In genomic region chrX:14562286-14563086, ce11 we compare ENCODE assay signal across 6 worm cellular contexts.
A peak's percentile ranks its signal among the peaks of the same experiment; 100 is the strongest.
TF ChIP-seq lines count a peak whose summit lies in the region.

No protein-coding gene starts in this region.

TF ChIP-seq in whole organism, L1 larva, 84 proteins besides CTCF, POLR2A, EP300 and RAD21 (continues in another document):
- TF ChIP-seq elt-2 (tag; optimal IDR thresholded peaks at IDR 0.05; lab: Kevin White, UChicago): no peak
- no peak for TF ChIP-seq snpc-4 (tag; optimal IDR thresholded peaks at IDR 0.05; lab: Kevin White, UChicago)
- TF ChIP-seq fkh-4 (tag; optimal IDR thresholded peaks at IDR 0.05; lab: Kevin White, UChicago; ENCODE audit: borderline replicate concordance): no peak
- no peak for TF ChIP-seq mab-9 (GFP tag; IDR thresholded peaks at IDR 0.05; lab: Robert Waterston, UW)
- TF ChIP-seq nhr-47 (tag; optimal IDR thresholded peaks at IDR 0.05; lab: Kevin White, UChicago): peak; percentile 96
- TF ChIP-seq dpl-1 (GFP tag; optimal IDR thresholded peaks at IDR 0.05; lab: Kevin White, UChicago): peak in 1 of 3 experiments; percentile 4
- TF ChIP-seq ces-1 (GFP tag; optimal IDR thresholded peaks at IDR 0.05; lab: Kevin White, UChicago): no peak
- no peak for TF ChIP-seq tlp-1 (tag; optimal IDR thresholded peaks at IDR 0.05; lab: Kevin White, UChicago)
- peak; percentile 75 for TF ChIP-seq fkh-10 (GFP tag; optimal IDR thresholded peaks at IDR 0.05; lab: Kevin White, UChicago)
- peak; percentile 86 for TF ChIP-seq dsc-1 (tag; optimal IDR thresholded peaks at IDR 0.05; lab: Kevin White, UChicago)
- TF ChIP-seq grh-1 (GFP tag; IDR thresholded peaks at IDR 0.05; lab: Robert Waterston, UW): no peak
- no peak for TF ChIP-seq ceh-63 (GFP tag; optimal IDR thresholded peaks at IDR 0.05; lab: Kevin White, UChicago)
- TF ChIP-seq ama-1 (optimal IDR thresholded peaks at IDR 0.05; lab: Kevin White, UChicago): no peak
- TF ChIP-seq nhr-28 (tag; optimal IDR thresholded peaks at IDR 0.05; lab: Kevin White, UChicago): no peak
- TF ChIP-seq C34B4.2 (tag; optimal IDR thresholded peaks at IDR 0.05; lab: Kevin White, UChicago): no peak
- TF ChIP-seq aly-2 (tag; optimal IDR thresholded peaks at IDR 0.05; lab: Kevin White, UChicago): no peak

TF ChIP-seq in whole organism, L2 larva, 48 proteins besides CTCF, POLR2A, EP300 and RAD21 (continues in another document):
- TF ChIP-seq unc-55 (GFP tag; optimal IDR thresholded peaks at IDR 0.05; lab: Kevin White, UChicago) (peak; percentile 55), Y55F3AM.14 (GFP tag; optimal IDR thresholded peaks at IDR 0.05; lab: Kevin White, UChicago) (no peak), nhr-6 (tag; optimal IDR thresholded peaks at IDR 0.05; lab: Kevin White, UChicago) (peak; percentile 82), lin-11 (tag; optimal IDR thresholded peaks at IDR 0.05; lab: Kevin White, UChicago) (peak; percentile 2), lsy-2 (tag; optimal IDR thresholded peaks at IDR 0.05; lab: Kevin White, UChicago) (peak in 1 of 2 experiments; percentile 78), C34F6.9 (tag; optimal IDR thresholded peaks at IDR 0.05; lab: Kevin White, UChicago) (peak; percentile 58), dmd-4 (tag; optimal IDR thresholded peaks at IDR 0.05; lab: Kevin White, UChicago) (peak; percentile 69), ztf-4 (tag; optimal IDR thresholded peaks at IDR 0.05; lab: Kevin White, UChicago) (peak; percentile 70), zag-1 (tag; optimal IDR thresholded peaks at IDR 0.05; lab: Kevin White, UChicago) (peak; percentile 52), ZK546.5 (tag; optimal IDR thresholded peaks at IDR 0.05; lab: Kevin White, UChicago) (no peak), crh-2 (tag; optimal IDR thresholded peaks at IDR 0.05; lab: Kevin White, UChicago) (peak; percentile 74), nhr-21 (tag; optimal IDR thresholded peaks at IDR 0.05; lab: Kevin White, UChicago) (peak; percentile 87), fos-1 (tag; optimal IDR thresholded peaks at IDR 0.05; lab: Kevin White, UChicago) (peak; percentile 6), ama-1 (optimal IDR thresholded peaks at IDR 0.05; lab: Kevin White, UChicago) (no peak), F13H6.1 (tag; optimal IDR thresholded peaks at IDR 0.05; lab: Kevin White, UChicago) (no peak)

TF ChIP-seq in whole organism, L3 larva, 47 proteins besides CTCF, POLR2A, EP300 and RAD21 (continues in another document):
- TF ChIP-seq egl-27 (tag; optimal IDR thresholded peaks at IDR 0.05; lab: Kevin White, UChicago): no peak
- TF ChIP-seq nfya-1 (tag; optimal IDR thresholded peaks at IDR 0.05; lab: Kevin White, UChicago; ENCODE audit: insufficient read depth): peak; percentile 63
- no peak for TF ChIP-seq lin-15B (tag; optimal IDR thresholded peaks at IDR 0.05; lab: Kevin White, UChicago)
- peak; percentile 70 for TF ChIP-seq elt-1 (tag; optimal IDR thresholded peaks at IDR 0.05; lab: Kevin White, UChicago)
- no peak for TF ChIP-seq nhr-76 (tag; optimal IDR thresholded peaks at IDR 0.05; lab: Kevin White, UChicago)
- peak; percentile 19 for TF ChIP-seq pqm-1 (tag; optimal IDR thresholded peaks at IDR 0.05; lab: Kevin White, UChicago)
- no peak for TF ChIP-seq snpc-4 (tag; optimal IDR thresholded peaks at IDR 0.05; lab: Kevin White, UChicago)
- TF ChIP-seq fkh-2 (tag; optimal IDR thresholded peaks at IDR 0.05; lab: Kevin White, UChicago): no peak
- no peak for TF ChIP-seq nhr-25 (tag; optimal IDR thresholded peaks at IDR 0.05; lab: Kevin White, UChicago)
- peak; percentile 85 for TF ChIP-seq nhr-43 (tag; optimal IDR thresholded peaks at IDR 0.05; lab: Kevin White, UChicago; ENCODE audit: poor library complexity, severe bottlenecking)
- TF ChIP-seq elt-2 (tag; optimal IDR thresholded peaks at IDR 0.05; lab: Kevin White, UChicago): peak; percentile 55
- peak; percentile 73 for TF ChIP-seq jun-1 (tag; optimal IDR thresholded peaks at IDR 0.05; lab: Kevin White, UChicago)
- TF ChIP-seq nhr-12 (tag; optimal IDR thresholded peaks at IDR 0.05; lab: Kevin White, UChicago): no peak
- TF ChIP-seq ceh-9 (tag; optimal IDR thresholded peaks at IDR 0.05; lab: Kevin White, UChicago): no peak
- TF ChIP-seq nhr-11 (tag; optimal IDR thresholded peaks at IDR 0.05; lab: Kevin White, UChicago): peak; percentile 93
- TF ChIP-seq eor-1 (tag; optimal IDR thresholded peaks at IDR 0.05; lab: Kevin White, UChicago): no peak

TF ChIP-seq in whole organism, L4 larva, 104 proteins besides CTCF, POLR2A, EP300 and RAD21 (continues in another document):
- peak; percentile 98 for TF ChIP-seq aha-1 (tag; lab: Kevin White, UChicago)
- TF ChIP-seq dve-1 (tag; optimal IDR thresholded peaks at IDR 0.05; lab: Kevin White, UChicago; ENCODE audit: insufficient read depth): peak; percentile 54
- no peak for TF ChIP-seq set-16 (GFP tag; IDR thresholded peaks at IDR 0.05; lab: Robert Waterston, UW)
- TF ChIP-seq pha-4 (GFP tag; IDR thresholded peaks at IDR 0.05; lab: Robert Waterston, UW): peak; percentile 34; the same call in 1 of the 2 replicates
- TF ChIP-seq pha-4 (tag; optimal IDR thresholded peaks at IDR 0.05; lab: Kevin White, UChicago): no peak
- TF ChIP-seq snpc-1.2 (GFP tag; IDR thresholded peaks at IDR 0.05; lab: Robert Waterston, UW): no peak
- TF ChIP-seq hif-1 (tag; optimal IDR thresholded peaks at IDR 0.05; lab: Kevin White, UChicago): peak in 1 of 2 experiments; percentile 82
- peak in 1 of 2 experiments; percentile 30 for TF ChIP-seq mdl-1 (tag; optimal IDR thresholded peaks at IDR 0.05; lab: Kevin White, UChicago)
- TF ChIP-seq F26F4.8 (GFP tag; conservative IDR thresholded peaks at IDR 0.05; lab: Robert Waterston, UW): no peak
- peak; percentile 43; the same call in 1 of the 2 replicates for TF ChIP-seq ceh-20 (GFP tag; IDR thresholded peaks at IDR 0.05; lab: Robert Waterston, UW)
- peak in 1 of 2 experiments; percentile 77 for TF ChIP-seq lsy-2 (tag; optimal IDR thresholded peaks at IDR 0.05; lab: Kevin White, UChicago)
- TF ChIP-seq T20F7.1 (GFP tag; optimal IDR thresholded peaks at IDR 0.05; lab: Kevin White, UChicago): no peak
- TF ChIP-seq ctbp-1 (GFP tag; IDR thresholded peaks at IDR 0.05; lab: Robert Waterston, UW): peak; percentile 89
- peak; percentile 58 for TF ChIP-seq lin-13 (GFP tag; optimal IDR thresholded peaks at IDR 0.05; lab: Kevin White, UChicago)
- TF ChIP-seq nhr-6 (tag; optimal IDR thresholded peaks at IDR 0.05; lab: Kevin White, UChicago): peak; percentile 7
- no peak for TF ChIP-seq dpl-1 (GFP tag; optimal IDR thresholded peaks at IDR 0.05; lab: Kevin White, UChicago)
- TF ChIP-seq hlh-11 (tag; optimal IDR thresholded peaks at IDR 0.05; lab: Kevin White, UChicago): peak; percentile 39

TF ChIP-seq in whole organism, mixed stage, embryonic, 35 proteins besides CTCF, POLR2A, EP300 and RAD21:
- no peak for TF ChIP-seq ceh-39 (tag; optimal IDR thresholded peaks at IDR 0.05; lab: Kevin White, UChicago)
- no peak for TF ChIP-seq sptf-1 (tag; optimal IDR thresholded peaks at IDR 0.05; lab: Kevin White, UChicago)
- TF ChIP-seq tbx-8 (GFP tag; optimal IDR thresholded peaks at IDR 0.05; lab: Kevin White, UChicago): no peak
- no peak for TF ChIP-seq lin-13 (tag; optimal IDR thresholded peaks at IDR 0.05; lab: Kevin White, UChicago)
- no peak for TF ChIP-seq ham-2 (GFP tag; optimal IDR thresholded peaks at IDR 0.05; lab: Kevin White, UChicago)
- TF ChIP-seq nhr-76 (tag; optimal IDR thresholded peaks at IDR 0.05; lab: Kevin White, UChicago): no peak
- no peak for TF ChIP-seq ztf-11 (tag; optimal IDR thresholded peaks at IDR 0.05; lab: Kevin White, UChicago)
- TF ChIP-seq ceh-83 (GFP tag; optimal IDR thresholded peaks at IDR 0.05; lab: Kevin White, UChicago): no peak
- TF ChIP-seq hlh-1 (tag; optimal IDR thresholded peaks at IDR 0.05; lab: Kevin White, UChicago): peak; percentile 48
- TF ChIP-seq elt-1 (tag; optimal IDR thresholded peaks at IDR 0.05; lab: Kevin White, UChicago; ENCODE audit: borderline replicate concordance, insufficient read depth): peak; percentile 87
- TF ChIP-seq mls-2 (tag; optimal IDR thresholded peaks at IDR 0.05; lab: Kevin White, UChicago): no peak
- TF ChIP-seq unc-62 (GFP tag; optimal IDR thresholded peaks at IDR 0.05; lab: Kevin White, UChicago): peak; percentile 53
- TF ChIP-seq cnd-1 (tag; optimal IDR thresholded peaks at IDR 0.05; lab: Kevin White, UChicago): no peak

TF ChIP-seq in whole organism, young adult, 124 proteins besides CTCF, POLR2A, EP300 and RAD21:
- 0 out of 2 replicates have a peak, but pooled peaks have one; percentile 9 for TF ChIP-seq cebp-1 (GFP tag; IDR thresholded peaks at IDR 0.05; lab: Robert Waterston, UW)
- TF ChIP-seq cebp-1 (tag; optimal IDR thresholded peaks at IDR 0.05; lab: Kevin White, UChicago): no peak
- peak; percentile 21 for TF ChIP-seq K12H6.12 (tag; optimal IDR thresholded peaks at IDR 0.05; lab: Kevin White, UChicago)
- peak in 1 of 3 experiments; percentile 63 for TF ChIP-seq lin-35 (GFP tag; optimal IDR thresholded peaks at IDR 0.05; lab: Kevin White, UChicago)
- peak; percentile 48; the same call in 1 of the 2 replicates for TF ChIP-seq ekl-4 (GFP tag; IDR thresholded peaks at IDR 0.05; lab: Robert Waterston, UW)
- TF ChIP-seq nhr-80 (tag; optimal IDR thresholded peaks at IDR 0.05; lab: Kevin White, UChicago): peak; percentile 33
- 0 out of 2 replicates have a peak, but pooled peaks have one; percentile 10 for TF ChIP-seq egl-18 (GFP tag; IDR thresholded peaks at IDR 0.05; lab: Robert Waterston, UW)
- TF ChIP-seq C17E4.6 (GFP tag; IDR thresholded peaks at IDR 0.05; lab: Robert Waterston, UW): no peak
- TF ChIP-seq K11D2.4 (GFP tag; IDR thresholded peaks at IDR 0.05; lab: Robert Waterston, UW): 0 out of 2 replicates have a peak, but pooled peaks have one; percentile 36
- TF ChIP-seq ceh-40 (GFP tag; IDR thresholded peaks at IDR 0.05; lab: Robert Waterston, UW): no peak
- peak; percentile 1 for TF ChIP-seq madf-10 (tag; optimal IDR thresholded peaks at IDR 0.05; lab: Kevin White, UChicago)
- no peak for TF ChIP-seq nhr-27 (tag; optimal IDR thresholded peaks at IDR 0.05; lab: Kevin White, UChicago)
- peak; percentile 58 for TF ChIP-seq lin-40 (tag; optimal IDR thresholded peaks at IDR 0.05; lab: Kevin White, UChicago)
- peak; percentile 10 for TF ChIP-seq ceh-27 (GFP tag; optimal IDR thresholded peaks at IDR 0.05; lab: Kevin White, UChicago)
- peak; percentile 25 for TF ChIP-seq somi-1 (GFP tag; optimal IDR thresholded peaks at IDR 0.05; lab: Kevin White, UChicago)
- TF ChIP-seq pbrm-1 (GFP tag; IDR thresholded peaks at IDR 0.05; lab: Robert Waterston, UW): peak; percentile 30; the same call in 1 of the 2 replicates
- TF ChIP-seq mcd-1 (GFP tag; IDR thresholded peaks at IDR 0.05; lab: Robert Waterston, UW): peak; percentile 8; the same call in 1 of the 2 replicates
- TF ChIP-seq ztf-18 (tag; optimal IDR thresholded peaks at IDR 0.05; lab: Kevin White, UChicago): no peak
- peak; percentile 58 for TF ChIP-seq chd-7 (tag; optimal IDR thresholded peaks at IDR 0.05; lab: Kevin White, UChicago)
- peak; percentile 90 for TF ChIP-seq atf-7 (tag; optimal IDR thresholded peaks at IDR 0.05; lab: Kevin White, UChicago)
